Worm (Caenorhabditis elegans): ENCODE measurements around the gene H38K22.6.

The H38K22.6 gene

DNA sequence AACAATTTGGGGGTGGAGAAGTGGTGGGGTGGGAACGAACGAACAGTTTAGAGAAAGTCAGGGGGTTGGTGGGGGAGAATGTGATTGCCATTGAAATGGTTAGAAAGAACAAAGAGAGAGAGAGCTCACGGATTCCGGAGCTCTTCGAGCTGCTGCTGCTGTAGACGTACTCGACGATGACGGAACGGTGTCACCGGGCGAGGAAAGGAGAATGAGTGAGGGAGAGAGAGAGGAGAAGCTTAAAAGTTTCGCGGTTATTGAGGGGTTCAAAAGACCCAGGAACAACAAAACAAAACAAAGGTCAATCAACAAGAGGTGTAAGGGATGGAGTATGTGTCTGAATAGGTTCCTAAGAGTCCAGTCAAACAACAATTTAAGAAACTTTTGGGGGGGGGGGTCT is 43.9 kb upstream of the H38K22.6 start:
- no peak for TF ChIP-seq unc-130 (tag; optimal IDR thresholded peaks at IDR 0.05)
- no peak for TF ChIP-seq egl-27 (tag; optimal IDR thresholded peaks at IDR 0.05)
- no peak for TF ChIP-seq skn-1 (tag; optimal IDR thresholded peaks at IDR 0.05)
- no peak for TF ChIP-seq dpl-1 (GFP tag; optimal IDR thresholded peaks at IDR 0.05)
- TF ChIP-seq mep-1 (tag; optimal IDR thresholded peaks at IDR 0.05): no peak
- TF ChIP-seq fos-1 (tag; optimal IDR thresholded peaks at IDR 0.05): no peak
- TF ChIP-seq pax-3 (tag; optimal IDR thresholded peaks at IDR 0.05): no peak
- no peak for TF ChIP-seq grh-1 (GFP tag; IDR thresholded peaks at IDR 0.05)
- TF ChIP-seq ztf-11 (tag; optimal IDR thresholded peaks at IDR 0.05): no peak
- TF ChIP-seq snpc-4 (tag; optimal IDR thresholded peaks at IDR 0.05): no peak

DNA sequence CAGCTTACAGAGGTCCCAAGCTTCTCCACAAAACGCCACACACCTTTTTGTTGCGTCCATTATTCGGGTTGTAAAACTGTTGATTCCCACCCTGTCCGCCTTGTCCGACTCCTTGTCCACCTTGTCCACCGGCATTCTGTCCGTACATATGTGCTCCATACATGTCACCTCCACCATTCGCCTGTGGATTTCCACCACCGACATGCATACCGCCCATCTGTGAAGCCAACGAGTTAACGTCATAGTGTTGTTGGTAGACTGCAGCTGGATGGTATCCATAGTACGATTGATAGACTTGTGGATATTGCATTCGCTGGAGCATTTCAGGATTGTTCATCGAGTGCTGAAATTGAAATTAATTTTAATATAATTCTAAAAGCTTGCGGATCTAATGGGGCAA is 42.5 kb upstream of the H38K22.6 start:
- TF ChIP-seq sptf-1 (tag; optimal IDR thresholded peaks at IDR 0.05) (no peak), aha-1 (tag; optimal IDR thresholded peaks at IDR 0.05) (no peak), ztf-4 (tag; optimal IDR thresholded peaks at IDR 0.05) (no peak), hpl-2 (GFP tag; optimal IDR thresholded peaks at IDR 0.05) (no peak), pag-3 (tag; optimal IDR thresholded peaks at IDR 0.05; ENCODE audit: borderline replicate concordance, insufficient read depth) (no peak), zip-4 (GFP tag; optimal IDR thresholded peaks at IDR 0.05) (no peak), lin-14 (GFP tag; optimal IDR thresholded peaks at IDR 0.05) (no peak), C16A3.4 (tag; optimal IDR thresholded peaks at IDR 0.05) (no peak), efl-3 (GFP tag; optimal IDR thresholded peaks at IDR 0.05) (no peak), mab-9 (GFP tag; IDR thresholded peaks at IDR 0.05) (no peak), irx-1 (tag; optimal IDR thresholded peaks at IDR 0.05) (no peak), fkh-10 (GFP tag; optimal IDR thresholded peaks at IDR 0.05) (no peak), nhr-71 (tag; optimal IDR thresholded peaks at IDR 0.05) (no peak), nhr-237 (tag; optimal IDR thresholded peaks at IDR 0.05) (no peak), egl-27 (tag; optimal IDR thresholded peaks at IDR 0.05) (no peak), skn-1 (tag; optimal IDR thresholded peaks at IDR 0.05) (no peak), nhr-84 (tag; optimal IDR thresholded peaks at IDR 0.05) (no peak), rnt-1 (tag; optimal IDR thresholded peaks at IDR 0.05) (no peak), lin-13 (GFP tag; optimal IDR thresholded peaks at IDR 0.05) (no peak), tlp-1 (tag; optimal IDR thresholded peaks at IDR 0.05) (no peak)

DNA sequence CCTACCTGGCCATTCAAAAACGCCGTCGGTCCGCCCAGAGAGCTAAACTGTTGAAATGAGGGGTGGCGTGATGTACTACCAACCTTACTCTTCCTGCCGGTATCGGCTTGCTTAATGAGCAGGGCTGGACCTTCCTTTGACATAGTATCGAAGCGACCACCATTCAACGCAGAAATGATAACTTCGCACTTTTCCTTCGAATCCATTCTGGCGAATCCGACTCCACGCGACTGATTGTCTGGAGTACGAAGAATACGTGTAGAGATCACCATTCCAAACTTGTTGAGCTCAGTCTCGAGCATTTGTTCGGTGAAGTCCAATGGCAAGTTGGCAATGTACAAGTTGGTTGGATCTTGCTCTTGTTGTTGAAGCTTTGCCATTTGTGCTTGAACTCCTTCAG is 42.0 kb upstream of the H38K22.6 start:
- TF ChIP-seq nhr-85 (tag): no peak
- TF ChIP-seq efl-1 (optimal IDR thresholded peaks at IDR 0.05): no peak
- peak in 1 of 2 experiments; percentile 92 for TF ChIP-seq efl-1 (GFP tag; optimal IDR thresholded peaks at IDR 0.05 in 1 of 2)
- no peak for TF ChIP-seq efl-3 (GFP tag; optimal IDR thresholded peaks at IDR 0.05)

DNA sequence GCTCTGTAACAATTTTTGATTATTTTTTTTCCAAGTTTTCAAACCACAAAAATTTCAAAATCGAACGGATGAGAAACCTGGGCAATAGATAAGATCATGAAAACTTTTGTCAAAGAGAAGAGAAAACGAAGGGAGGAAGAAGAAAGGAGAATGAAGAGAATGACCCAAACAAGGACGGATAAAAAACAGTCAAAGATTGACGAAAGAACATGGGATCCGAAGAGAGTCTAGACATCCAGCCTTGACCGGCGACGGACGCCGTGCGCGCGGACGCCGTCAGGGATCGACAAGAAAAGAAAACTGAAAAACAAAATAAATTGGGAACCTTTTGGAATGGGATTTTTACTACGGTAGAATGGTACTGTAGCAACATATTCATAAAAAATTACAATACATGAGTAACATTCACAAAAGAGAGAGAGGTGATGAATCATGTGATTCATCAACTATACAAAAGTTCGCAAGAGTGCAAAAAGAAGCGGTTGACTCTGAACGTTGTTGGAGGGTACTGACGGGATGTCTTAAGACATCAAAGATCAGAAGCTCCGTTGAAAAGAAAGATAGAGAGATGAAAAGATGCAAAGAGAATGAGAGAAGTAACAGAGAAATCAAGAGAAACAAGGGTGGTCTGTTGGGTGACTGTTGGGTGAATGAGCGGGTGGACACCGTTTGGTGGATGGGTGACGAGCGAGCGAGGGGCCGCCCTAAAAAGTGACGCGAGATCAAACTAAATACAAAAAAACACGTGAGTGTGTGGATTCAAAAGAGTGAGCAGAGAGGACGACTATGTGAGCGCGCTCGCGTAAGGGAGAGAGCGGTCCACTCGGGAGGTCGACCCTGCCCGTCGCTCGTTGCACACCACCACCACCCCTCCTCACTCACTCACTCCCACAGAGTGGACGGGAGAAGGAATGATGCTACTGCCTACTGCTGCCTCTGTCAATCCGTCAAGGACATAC is 39.7 kb upstream of the H38K22.6 start, which contains the start of gene sup-26:
Gene sup-26 (minus strand): TSS at position 10 of the 959 bp plus-strand sequence.
- TF ChIP-seq nhr-77 (tag; optimal IDR thresholded peaks at IDR 0.05): no peak
- no peak for TF ChIP-seq lin-39 (tag; optimal IDR thresholded peaks at IDR 0.05)
- peak; percentile 41 for TF ChIP-seq rnt-1 (tag; optimal IDR thresholded peaks at IDR 0.05)
- no peak; the same call in 1 of the 2 replicates for TF ChIP-seq ceh-88 (GFP tag; IDR thresholded peaks at IDR 0.05)
- no peak for TF ChIP-seq fkh-4 (tag; optimal IDR thresholded peaks at IDR 0.05; ENCODE audit: borderline replicate concordance)
- no peak for TF ChIP-seq unc-30 (tag; optimal IDR thresholded peaks at IDR 0.05)
- peak; percentile 32 for TF ChIP-seq nhr-47 (tag; optimal IDR thresholded peaks at IDR 0.05)
- TF ChIP-seq unc-98 (GFP tag; IDR thresholded peaks at IDR 0.05): no peak
- no peak for TF ChIP-seq jun-1 (tag; optimal IDR thresholded peaks at IDR 0.05)
- peak; percentile 22 for TF ChIP-seq dsc-1 (tag; optimal IDR thresholded peaks at IDR 0.05)
- no peak for TF ChIP-seq ceh-8 (GFP tag; optimal IDR thresholded peaks at IDR 0.05)
- peak; percentile 30 for TF ChIP-seq mep-1 (tag; optimal IDR thresholded peaks at IDR 0.05)
- TF ChIP-seq skn-1 (tag; optimal IDR thresholded peaks at IDR 0.05): no peak
- TF ChIP-seq nhr-85 (tag): peak; percentile 90
- TF ChIP-seq alr-1 (tag; optimal IDR thresholded peaks at IDR 0.05; ENCODE audit: borderline replicate concordance): no peak
- no peak for TF ChIP-seq Y116A8C.19 (tag; optimal IDR thresholded peaks at IDR 0.05; ENCODE audit: borderline replicate concordance)
- TF ChIP-seq elt-3 (tag; optimal IDR thresholded peaks at IDR 0.05): peak in 1 of 6 experiments; percentile 29
- peak in 1 of 2 experiments; percentile 45 for TF ChIP-seq lin-35 (GFP tag; optimal IDR thresholded peaks at IDR 0.05)
- TF ChIP-seq ceh-63 (GFP tag; optimal IDR thresholded peaks at IDR 0.05): no peak
- no peak for TF ChIP-seq unc-130 (tag; optimal IDR thresholded peaks at IDR 0.05)
- TF ChIP-seq nhr-84 (tag; optimal IDR thresholded peaks at IDR 0.05): no peak
- no peak for TF ChIP-seq dpl-1 (GFP tag; optimal IDR thresholded peaks at IDR 0.05)

Measured in whole organism, L1 larva.